Worm (Caenorhabditis elegans): ENCODE measurements around the gene F33G12.6.

F33G12.6 gene

ce11 chrII:5092362-5093281 is 42.9 kb downstream of the F33G12.6 start, which contains the start of gene C04G6.2 (continued):
- TF ChIP-seq nhr-77 (tag; optimal IDR thresholded peaks at IDR 0.05) (no peak), eor-1 (tag; optimal IDR thresholded peaks at IDR 0.05) (no peak), mml-1 (tag; optimal IDR thresholded peaks at IDR 0.05) (no peak), egl-27 (tag; optimal IDR thresholded peaks at IDR 0.05) (no peak), nhr-76 (tag; optimal IDR thresholded peaks at IDR 0.05) (no peak), hmg-11 (tag; optimal IDR thresholded peaks at IDR 0.05) (peak; percentile 72), tbx-2 (tag; optimal IDR thresholded peaks at IDR 0.05) (no peak)

- TF ChIP-seq R02D3.7 (tag; optimal IDR thresholded peaks at IDR 0.05) (no peak), tbx-2 (tag; optimal IDR thresholded peaks at IDR 0.05) (no peak), egl-5 (tag; optimal IDR thresholded peaks at IDR 0.05) (no peak), lsy-12 (tag; optimal IDR thresholded peaks at IDR 0.05) (no peak), nhr-11 (tag; optimal IDR thresholded peaks at IDR 0.05) (no peak), ZK546.5 (tag; optimal IDR thresholded peaks at IDR 0.05) (no peak), fkh-10 (GFP tag; optimal IDR thresholded peaks at IDR 0.05) (no peak), pqm-1 (tag; optimal IDR thresholded peaks at IDR 0.05) (no peak), ceh-82 (tag; optimal IDR thresholded peaks at IDR 0.05) (no peak), nfya-1 (tag; optimal IDR thresholded peaks at IDR 0.05; ENCODE audit: insufficient read depth) (no peak), ztf-4 (tag; optimal IDR thresholded peaks at IDR 0.05) (no peak), ceh-28 (tag; optimal IDR thresholded peaks at IDR 0.05) (no peak)
Observed at ce11 chrII:5093945-5094344, 44.2 kb downstream of the F33G12.6 start, which contains the start of gene C04G6.13. Gene C04G6.13 (plus strand): TSS chrII:5094245.

- TF ChIP-seq nfya-1 (tag; optimal IDR thresholded peaks at IDR 0.05; ENCODE audit: insufficient read depth) (peak; percentile 86), lin-39 (tag; optimal IDR thresholded peaks at IDR 0.05) (no peak)
Observed at ce11 chrII:5099034-5099433, 49.3 kb downstream of the F33G12.6 start.

ce11 chrII:5099649-5100048 is 49.9 kb downstream of the F33G12.6 start, which contains the start of gene C04G6.6:
Gene C04G6.6 (minus strand): TSS chrII:5099749.
- TF ChIP-seq tbx-2 (tag; optimal IDR thresholded peaks at IDR 0.05) (no peak), nhr-67 (tag; optimal IDR thresholded peaks at IDR 0.05) (no peak), nhr-43 (tag; optimal IDR thresholded peaks at IDR 0.05; ENCODE audit: poor library complexity, severe bottlenecking) (no peak), snpc-4 (tag; optimal IDR thresholded peaks at IDR 0.05) (no peak), elt-2 (tag; optimal IDR thresholded peaks at IDR 0.05) (no peak), lin-39 (tag; optimal IDR thresholded peaks at IDR 0.05) (no peak), nhr-11 (tag; optimal IDR thresholded peaks at IDR 0.05) (no peak), lin-15B (tag; optimal IDR thresholded peaks at IDR 0.05) (no peak), egl-27 (tag; optimal IDR thresholded peaks at IDR 0.05) (no peak), eor-1 (tag; optimal IDR thresholded peaks at IDR 0.05) (no peak), hmg-11 (tag; optimal IDR thresholded peaks at IDR 0.05) (no peak), ceh-16 (tag; optimal IDR thresholded peaks at IDR 0.05) (no peak), fos-1 (tag; optimal IDR thresholded peaks at IDR 0.05) (no peak)

- TF ChIP-seq pha-4 (tag; optimal IDR thresholded peaks at IDR 0.05) (no peak), skn-1 (tag; optimal IDR thresholded peaks at IDR 0.05) (no peak), daf-12 (tag; optimal IDR thresholded peaks at IDR 0.05) (no peak)
Observed at ce11 chrII:5101701-5102100, 52.0 kb downstream of the F33G12.6 start, which contains the start of the genes idpb-3 and idpb-1. Gene idpb-3 (minus strand): TSS chrII:5101801. Gene idpb-1 (plus strand): TSS chrII:5101984.

- TF ChIP-seq skn-1 (tag; optimal IDR thresholded peaks at IDR 0.05) (no peak), ceh-16 (tag; optimal IDR thresholded peaks at IDR 0.05) (no peak), elt-1 (tag; optimal IDR thresholded peaks at IDR 0.05) (peak; percentile 88), nhr-25 (tag; optimal IDR thresholded peaks at IDR 0.05) (peak; percentile 3)
Observed at ce11 chrII:5103189-5103588, 53.5 kb downstream of the F33G12.6 start.

Data from whole organism, L3 larva.